Worm (Caenorhabditis elegans) whole organism, midembryonic: Measurements from ENCODE around the gene hosl-1.

Experiments
- cog-1 ChIP-seq: sonication (generic microtip); optimal IDR thresholded peaks from 2 replicates; lab custom pipeline; 2016; ENCODE audit warnings: missing genetic modification characterization, missing compliant biosample characterization
- flt-1 ChIP-seq: fragments of 200-800 bp; sonication (Bioruptor generic); IDR thresholded peaks from 2 replicates; pipeline ENCODE4 v1.3.6; 2022; ENCODE audit warnings: missing genetic modification characterization, missing compliant biosample characterization
- klf-2 ChIP-seq: fragments of 200-800 bp; sonication (Bioruptor generic); conservative IDR thresholded peaks from 2 replicates; pipeline ENCODE4 v1.3.6; 2022; ENCODE audit warnings: missing genetic modification reagents, missing genetic modification characterization, missing compliant biosample characterization
- ref-1 ChIP-seq: fragments of 200-800 bp; sonication (Bioruptor generic); conservative IDR thresholded peaks from 2 replicates; pipeline ENCODE4 v1.3.6; 2022; ENCODE audit warnings: missing genetic modification reagents, missing genetic modification characterization, missing compliant biosample characterization
- ztf-29 ChIP-seq: fragments of 200-800 bp; sonication (Bioruptor generic); IDR thresholded peaks from 2 replicates; pipeline ENCODE4 v1.3.6; 2022; ENCODE audit warnings: missing genetic modification reagents, missing genetic modification characterization, missing compliant biosample characterization

ce11 chrX:4682616-4683015 lies 45.7 kb downstream of the hosl-1 start, which contains the start of gene K02G10.15:
- TF ChIP-seq klf-2 (GFP tag; lab: Robert Waterston, UW): no peak
- TF ChIP-seq ref-1 (GFP tag; lab: Robert Waterston, UW): no peak
- TF ChIP-seq flt-1 (GFP tag; lab: Robert Waterston, UW): no peak
- TF ChIP-seq cog-1 (tag; lab: Kevin White, UChicago): no peak
- TF ChIP-seq ztf-29 (GFP tag; lab: Robert Waterston, UW): no peak
